Worm (Caenorhabditis elegans): ENCODE measurements around the gene klp-6.

klp-6 gene

ce11 chrIII:5017550-5017949 is 13.2 kb upstream of the klp-6 start, which contains the start of gene larp-1:
larp-1 (minus strand) TSS chrIII:5017650.
- TF ChIP-seq skn-1 (tag; optimal IDR thresholded peaks at IDR 0.05): no peak
- TF ChIP-seq ztf-4 (tag; optimal IDR thresholded peaks at IDR 0.05): no peak
- TF ChIP-seq nhr-67 (tag; optimal IDR thresholded peaks at IDR 0.05): no peak
- TF ChIP-seq elt-3 (tag; optimal IDR thresholded peaks at IDR 0.05): no peak
- TF ChIP-seq sea-2 (GFP tag; optimal IDR thresholded peaks at IDR 0.05): no peak
- no peak for TF ChIP-seq nhr-28 (tag; optimal IDR thresholded peaks at IDR 0.05)
- TF ChIP-seq pqm-1 (tag; optimal IDR thresholded peaks at IDR 0.05): no peak
- no peak for TF ChIP-seq snpc-4 (tag; optimal IDR thresholded peaks at IDR 0.05)
- TF ChIP-seq nhr-76 (tag; optimal IDR thresholded peaks at IDR 0.05): no peak
- no peak for TF ChIP-seq lin-39 (tag; optimal IDR thresholded peaks at IDR 0.05)
- no peak for TF ChIP-seq fkh-10 (GFP tag; optimal IDR thresholded peaks at IDR 0.05)
- TF ChIP-seq nfya-1 (tag; optimal IDR thresholded peaks at IDR 0.05; ENCODE audit: insufficient read depth): no peak
- TF ChIP-seq tbx-2 (tag; optimal IDR thresholded peaks at IDR 0.05): no peak
- no peak for TF ChIP-seq ZK546.5 (tag; optimal IDR thresholded peaks at IDR 0.05)
- no peak for TF ChIP-seq nhr-77 (tag; optimal IDR thresholded peaks at IDR 0.05)
- TF ChIP-seq nhr-43 (tag; optimal IDR thresholded peaks at IDR 0.05; ENCODE audit: poor library complexity, severe bottlenecking): no peak
- TF ChIP-seq ceh-16 (tag; optimal IDR thresholded peaks at IDR 0.05): no peak
- no peak for TF ChIP-seq daf-12 (tag; optimal IDR thresholded peaks at IDR 0.05)
- TF ChIP-seq aly-2 (tag; optimal IDR thresholded peaks at IDR 0.05): no peak

ce11 chrIII:5018116-5018689 is 12.5 kb upstream of the klp-6 start, which contains the start of gene wip-1:
wip-1 (plus strand) TSS chrIII:5018639.
- peak; percentile 97 for TF ChIP-seq nfya-1 (tag; optimal IDR thresholded peaks at IDR 0.05; ENCODE audit: insufficient read depth)
- TF ChIP-seq ztf-11 (tag; optimal IDR thresholded peaks at IDR 0.05): no peak
- TF ChIP-seq nhr-237 (tag; optimal IDR thresholded peaks at IDR 0.05): no peak
- peak; percentile 97 for TF ChIP-seq lin-39 (tag; optimal IDR thresholded peaks at IDR 0.05)
- TF ChIP-seq ceh-16 (tag; optimal IDR thresholded peaks at IDR 0.05): peak; percentile 68
- TF ChIP-seq nhr-28 (tag; optimal IDR thresholded peaks at IDR 0.05): peak; percentile 49
- TF ChIP-seq fkh-10 (GFP tag; optimal IDR thresholded peaks at IDR 0.05): peak; percentile 91
- peak; percentile 96 for TF ChIP-seq skn-1 (tag; optimal IDR thresholded peaks at IDR 0.05)
- TF ChIP-seq R02D3.7 (tag; optimal IDR thresholded peaks at IDR 0.05): peak; percentile 86
- TF ChIP-seq nhr-67 (tag; optimal IDR thresholded peaks at IDR 0.05): no peak
- peak; percentile 95 for TF ChIP-seq lin-15B (tag; optimal IDR thresholded peaks at IDR 0.05)
- TF ChIP-seq ceh-28 (tag; optimal IDR thresholded peaks at IDR 0.05): peak; percentile 93
- peak; percentile 40 for TF ChIP-seq nhr-76 (tag; optimal IDR thresholded peaks at IDR 0.05)
- TF ChIP-seq unc-39 (tag; optimal IDR thresholded peaks at IDR 0.05): no peak
- peak; percentile 61 for TF ChIP-seq mdl-1 (tag; optimal IDR thresholded peaks at IDR 0.05)
- no peak for TF ChIP-seq mml-1 (tag; optimal IDR thresholded peaks at IDR 0.05)
- TF ChIP-seq elt-1 (tag; optimal IDR thresholded peaks at IDR 0.05): peak; percentile 73
- peak; percentile 5 to 73 (median 6) for TF ChIP-seq elt-3 (tag; optimal IDR thresholded peaks at IDR 0.05)
- peak; percentile 98 for TF ChIP-seq lsy-12 (tag; optimal IDR thresholded peaks at IDR 0.05)
- TF ChIP-seq fkh-2 (tag; optimal IDR thresholded peaks at IDR 0.05): no peak
- TF ChIP-seq nhr-43 (tag; optimal IDR thresholded peaks at IDR 0.05; ENCODE audit: poor library complexity, severe bottlenecking): peak; percentile 97
- TF ChIP-seq egl-5 (tag; optimal IDR thresholded peaks at IDR 0.05): peak; percentile 92
- TF ChIP-seq fos-1 (tag; optimal IDR thresholded peaks at IDR 0.05): peak; percentile 82
- peak; percentile 95 for TF ChIP-seq tbx-2 (tag; optimal IDR thresholded peaks at IDR 0.05)
- TF ChIP-seq sea-2 (GFP tag; optimal IDR thresholded peaks at IDR 0.05): no peak
- TF ChIP-seq nhr-11 (tag; optimal IDR thresholded peaks at IDR 0.05): peak; percentile 91
- TF ChIP-seq nhr-23 (tag; optimal IDR thresholded peaks at IDR 0.05): peak; percentile 99
- TF ChIP-seq elt-2 (tag; optimal IDR thresholded peaks at IDR 0.05): peak; percentile 93
- TF ChIP-seq ceh-9 (tag; optimal IDR thresholded peaks at IDR 0.05): no peak
- peak; percentile 90 for TF ChIP-seq pqm-1 (tag; optimal IDR thresholded peaks at IDR 0.05)
- peak; percentile 100 for TF ChIP-seq pha-4 (tag; optimal IDR thresholded peaks at IDR 0.05)
- peak; percentile 87 for TF ChIP-seq ceh-82 (tag; optimal IDR thresholded peaks at IDR 0.05)
- TF ChIP-seq jun-1 (tag; optimal IDR thresholded peaks at IDR 0.05): peak; percentile 97
- TF ChIP-seq ZK546.5 (tag; optimal IDR thresholded peaks at IDR 0.05): peak; percentile 60
- peak; percentile 62 for TF ChIP-seq aly-2 (tag; optimal IDR thresholded peaks at IDR 0.05)
- TF ChIP-seq nhr-77 (tag; optimal IDR thresholded peaks at IDR 0.05): peak; percentile 88
- TF ChIP-seq egl-27 (tag; optimal IDR thresholded peaks at IDR 0.05): peak; percentile 95
- TF ChIP-seq eor-1 (tag; optimal IDR thresholded peaks at IDR 0.05): no peak
- TF ChIP-seq ztf-4 (tag; optimal IDR thresholded peaks at IDR 0.05): peak; percentile 83
- TF ChIP-seq daf-12 (tag; optimal IDR thresholded peaks at IDR 0.05): peak; percentile 2
- TF ChIP-seq hmg-11 (tag; optimal IDR thresholded peaks at IDR 0.05): peak; percentile 98
- peak; percentile 95 for TF ChIP-seq snpc-4 (tag; optimal IDR thresholded peaks at IDR 0.05)
- peak; percentile 77 for TF ChIP-seq ama-1 (optimal IDR thresholded peaks at IDR 0.05)
- no peak for TF ChIP-seq nhr-12 (tag; optimal IDR thresholded peaks at IDR 0.05)
- peak; percentile 60 for TF ChIP-seq unc-62 (GFP tag; optimal IDR thresholded peaks at IDR 0.05)
- TF ChIP-seq zag-1 (tag; optimal IDR thresholded peaks at IDR 0.05): peak; percentile 29
- peak; percentile 100 for TF ChIP-seq nhr-25 (tag; optimal IDR thresholded peaks at IDR 0.05)

Data from whole organism, L3 larva.